Fruit fly (Drosophila melanogaster) whole organism: ENCODE results near the gene Alp10.

ENCODE experiments used
- CG8478 ChIP-seq: fragments of >200 bp; optimal IDR thresholded peaks from 2 replicates; lab custom pipeline; 2018; ENCODE audit warnings: inconsistent platforms
- Dll ChIP-seq: fragments of >200 bp; optimal IDR thresholded peaks from 2 replicates; lab custom pipeline; 2017
- EcR ChIP-seq, 2 experiments: fragments of >200 bp; optimal IDR thresholded peaks; 2 replicates each; lab custom pipeline; 2017; ENCODE audit warnings: missing biosample characterization in 2 of 2, missing genetic modification characterization in 2 of 2, missing genetic modification reagents in 2 of 2
- pan ChIP-seq: fragments of >200 bp; optimal IDR thresholded peaks from 2 replicates; lab custom pipeline; 2017
- usp ChIP-seq: fragments of >200 bp; optimal IDR thresholded peaks from 2 replicates; lab custom pipeline; 2017; ENCODE audit warnings: missing biosample characterization, missing genetic modification characterization, mixed read lengths

dm6 chr3L:5610582-5610981, 15.5 kb upstream of the Alp10 start:
- TF ChIP-seq pan (no peak), CG8478 (lab: Kevin White, UChicago) (peak; percentile 8), usp (GFP tag; lab: Kevin White, UChicago) (no peak), EcR (GFP tag; optimal IDR thresholded peaks at IDR 0.05; lab: Kevin White, UChicago) (no peak), Dll (lab: Kevin White, UChicago) (no peak)
